Worm (Caenorhabditis elegans): ENCODE results near the gene chil-15.

chil-15 gene

DNA sequence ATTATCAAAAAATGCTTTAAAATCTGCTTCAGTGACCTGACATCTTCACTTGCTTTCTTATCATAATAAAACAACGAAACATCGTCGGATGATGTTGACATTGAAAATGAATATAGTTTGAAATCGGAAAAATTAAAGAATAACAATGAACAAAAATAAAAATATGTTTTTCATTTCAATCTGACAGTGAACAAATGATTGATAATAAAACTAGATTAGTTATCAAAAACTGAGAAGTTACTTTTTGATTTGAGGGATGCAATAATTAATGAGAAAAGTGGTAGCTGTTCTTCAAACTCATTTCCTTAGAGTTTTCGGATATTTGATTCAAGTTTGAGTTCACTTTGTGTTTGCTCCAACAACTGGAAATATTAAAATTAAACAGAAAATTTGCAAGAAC is at the start of gene chil-15:
Gene chil-15 (minus strand): TSS at position 101 of the 400 bp plus-strand sequence.
- no peak for TF ChIP-seq T22C8.4 (GFP tag; IDR thresholded peaks at IDR 0.05)
- TF ChIP-seq cog-1 (tag; optimal IDR thresholded peaks at IDR 0.05), result no peak

DNA sequence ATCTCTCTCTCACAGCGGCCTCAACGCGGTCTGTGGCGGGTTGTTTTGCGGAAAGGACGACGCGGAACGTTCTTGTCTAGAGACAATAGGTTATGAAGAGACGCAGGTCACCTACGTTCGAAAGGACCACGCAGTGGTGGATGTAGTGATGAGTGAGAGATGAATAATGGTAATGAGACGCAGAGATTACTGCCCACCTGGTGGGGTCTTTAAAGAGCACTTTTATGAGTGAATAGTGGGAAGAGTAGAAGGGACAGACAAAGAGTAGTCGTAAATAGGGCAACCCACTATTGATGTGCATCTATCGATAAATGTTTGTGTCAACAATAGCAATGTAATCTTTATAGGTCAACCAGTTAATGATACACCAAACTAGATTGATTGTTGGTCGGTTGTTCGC is 47.6 kb upstream of the chil-15 start:
- TF ChIP-seq cog-1 (tag; optimal IDR thresholded peaks at IDR 0.05) (peak; percentile 67), ztf-29 (GFP tag; IDR thresholded peaks at IDR 0.05) (no peak), T22C8.4 (GFP tag; IDR thresholded peaks at IDR 0.05) (no peak), ref-1 (GFP tag; conservative IDR thresholded peaks at IDR 0.05) (no peak), med-1 (GFP tag; optimal IDR thresholded peaks at IDR 0.05; ENCODE audit: insufficient read depth) (no peak), ztf-23 (GFP tag; IDR thresholded peaks at IDR 0.05) (no peak), flt-1 (GFP tag; IDR thresholded peaks at IDR 0.05) (peak; percentile 42; the same call in 1 of the 2 replicates), klf-2 (GFP tag; conservative IDR thresholded peaks at IDR 0.05) (no peak), tab-1 (GFP tag; IDR thresholded peaks at IDR 0.05) (0 out of 2 replicates have a peak, but pooled peaks have one; percentile 34)

DNA sequence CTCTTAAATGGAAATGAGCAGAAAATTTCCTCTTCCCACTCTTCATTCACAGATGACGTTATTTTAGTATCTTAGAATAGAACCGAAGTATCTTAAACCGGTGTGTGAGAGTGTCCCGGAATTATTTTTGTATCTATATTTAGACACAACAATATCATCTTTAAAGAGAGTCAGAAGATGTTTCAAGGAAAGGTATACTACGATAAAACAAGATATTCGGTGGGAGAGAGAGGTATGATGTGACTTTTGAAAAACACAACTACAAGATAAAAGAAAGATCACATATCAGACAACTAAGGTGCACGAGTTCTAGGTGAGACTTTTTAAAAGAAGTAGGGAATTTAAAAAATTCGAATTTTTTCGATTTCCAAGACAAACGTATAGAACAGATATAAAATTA is 47.2 kb upstream of the chil-15 start:
- TF ChIP-seq flt-1 (GFP tag; IDR thresholded peaks at IDR 0.05), result no peak
- no peak for TF ChIP-seq T22C8.4 (GFP tag; IDR thresholded peaks at IDR 0.05)
- no peak for TF ChIP-seq ztf-29 (GFP tag; IDR thresholded peaks at IDR 0.05)
- no peak for TF ChIP-seq klf-2 (GFP tag; conservative IDR thresholded peaks at IDR 0.05)

DNA sequence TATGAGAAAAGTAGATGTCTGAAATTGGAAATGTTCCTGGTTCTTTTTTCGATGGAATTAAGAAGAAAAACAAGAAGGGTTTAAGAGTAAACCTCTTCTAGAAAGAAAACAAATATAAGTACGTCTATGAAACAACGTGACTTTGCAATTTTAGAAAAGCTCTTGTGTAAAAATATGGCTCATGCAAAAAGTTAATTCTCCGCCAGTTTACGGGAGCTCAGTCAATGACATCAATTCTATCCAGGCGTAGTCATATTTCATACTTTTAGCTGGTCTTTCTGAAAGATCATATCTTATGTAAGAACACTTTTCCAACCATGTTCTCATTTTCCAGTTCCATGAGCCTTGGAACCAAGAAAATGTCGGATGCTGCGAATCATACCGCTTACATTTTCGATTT is 46.5 kb upstream of the chil-15 start:
- TF ChIP-seq cog-1 (tag; optimal IDR thresholded peaks at IDR 0.05), result no peak
- TF ChIP-seq T22C8.4 (GFP tag; IDR thresholded peaks at IDR 0.05), result no peak
- TF ChIP-seq flt-1 (GFP tag; IDR thresholded peaks at IDR 0.05), result no peak
- no peak for TF ChIP-seq klf-2 (GFP tag; conservative IDR thresholded peaks at IDR 0.05)
- TF ChIP-seq ztf-29 (GFP tag; IDR thresholded peaks at IDR 0.05), result no peak
- TF ChIP-seq tab-1 (GFP tag; IDR thresholded peaks at IDR 0.05), result no peak
- TF ChIP-seq ref-1 (GFP tag; conservative IDR thresholded peaks at IDR 0.05), result no peak
- no peak for TF ChIP-seq ztf-23 (GFP tag; IDR thresholded peaks at IDR 0.05)
- no peak for TF ChIP-seq med-1 (GFP tag; optimal IDR thresholded peaks at IDR 0.05; ENCODE audit: insufficient read depth)

DNA sequence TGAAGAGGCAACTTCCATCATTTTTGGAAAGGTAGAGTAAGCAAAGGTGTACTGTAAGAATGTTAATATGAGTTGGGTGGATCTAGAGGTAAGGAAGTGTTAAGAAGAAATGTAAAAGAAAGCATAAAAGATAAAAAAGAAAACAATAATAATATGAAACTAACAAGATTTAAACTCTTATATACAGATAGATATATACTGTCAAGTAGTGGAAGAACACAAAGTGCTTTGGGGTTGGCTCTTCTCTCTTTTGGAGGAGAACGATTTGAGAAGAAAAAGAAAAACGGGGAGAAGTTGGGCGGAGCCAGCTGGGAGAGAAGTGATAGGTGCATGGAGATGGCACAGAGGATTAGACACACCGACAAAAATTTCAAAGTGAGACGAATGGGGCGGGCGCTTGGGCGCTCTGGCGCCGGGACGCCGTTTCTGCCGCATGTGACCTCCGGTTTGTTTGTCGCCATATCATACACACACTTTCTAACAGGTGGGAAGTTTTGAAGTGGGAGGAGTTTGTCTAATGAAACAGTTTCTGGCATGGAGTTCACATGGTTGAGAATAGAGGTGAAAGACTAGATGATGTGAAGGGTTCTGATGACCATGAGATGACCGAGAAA is 44.0 kb upstream of the chil-15 start, which contains the start of gene T19H5.4:
Gene T19H5.4 (minus strand): TSS at position 51 of the 614 bp plus-strand sequence.
- TF ChIP-seq ref-1 (GFP tag; conservative IDR thresholded peaks at IDR 0.05), result no peak; the same call in 1 of the 2 replicates
- TF ChIP-seq med-1 (GFP tag; optimal IDR thresholded peaks at IDR 0.05; ENCODE audit: insufficient read depth), result no peak
- no peak for TF ChIP-seq tab-1 (GFP tag; IDR thresholded peaks at IDR 0.05)
- no peak for TF ChIP-seq cog-1 (tag; optimal IDR thresholded peaks at IDR 0.05)
- no peak for TF ChIP-seq klf-2 (GFP tag; conservative IDR thresholded peaks at IDR 0.05)
- no peak for TF ChIP-seq flt-1 (GFP tag; IDR thresholded peaks at IDR 0.05)
- TF ChIP-seq ztf-29 (GFP tag; IDR thresholded peaks at IDR 0.05), result no peak
- no peak for TF ChIP-seq T22C8.4 (GFP tag; IDR thresholded peaks at IDR 0.05)
- no peak for TF ChIP-seq ztf-23 (GFP tag; IDR thresholded peaks at IDR 0.05)

ce11 chrII:9485081-9485730 is 41.8 kb upstream of the chil-15 start:
- TF ChIP-seq ztf-23 (GFP tag; IDR thresholded peaks at IDR 0.05) (no peak), ztf-29 (GFP tag; IDR thresholded peaks at IDR 0.05) (no peak), flt-1 (GFP tag; IDR thresholded peaks at IDR 0.05) (no peak), cog-1 (tag; optimal IDR thresholded peaks at IDR 0.05) (no peak), ref-1 (GFP tag; conservative IDR thresholded peaks at IDR 0.05) (no peak), med-1 (GFP tag; optimal IDR thresholded peaks at IDR 0.05; ENCODE audit: insufficient read depth) (no peak), tab-1 (GFP tag; IDR thresholded peaks at IDR 0.05) (no peak), T22C8.4 (GFP tag; IDR thresholded peaks at IDR 0.05) (no peak), klf-2 (GFP tag; conservative IDR thresholded peaks at IDR 0.05) (no peak)

DNA sequence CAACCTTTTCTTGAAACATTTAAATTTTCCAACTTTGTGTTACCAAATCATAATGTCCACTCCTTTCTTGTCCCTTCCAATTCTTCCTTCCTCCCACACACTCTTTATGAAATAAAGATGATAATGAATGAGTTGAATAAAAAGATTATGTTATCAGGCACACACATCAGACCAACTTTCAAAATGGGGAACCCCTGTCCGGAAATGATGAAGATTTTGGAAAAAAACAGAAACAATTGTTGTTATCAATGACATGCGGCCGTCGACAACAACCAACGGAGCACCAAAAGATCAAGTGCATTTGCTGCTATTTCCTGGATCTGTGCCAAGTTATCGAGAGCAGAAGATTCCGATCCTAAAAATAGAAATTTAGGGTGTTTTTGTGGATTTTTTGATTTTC is 39.9 kb upstream of the chil-15 start:
- TF ChIP-seq med-1 (GFP tag; optimal IDR thresholded peaks at IDR 0.05; ENCODE audit: insufficient read depth) (no peak), tab-1 (GFP tag; IDR thresholded peaks at IDR 0.05) (no peak), ztf-29 (GFP tag; IDR thresholded peaks at IDR 0.05) (no peak), flt-1 (GFP tag; IDR thresholded peaks at IDR 0.05) (no peak), cog-1 (tag; optimal IDR thresholded peaks at IDR 0.05) (no peak), T22C8.4 (GFP tag; IDR thresholded peaks at IDR 0.05) (no peak), ztf-23 (GFP tag; IDR thresholded peaks at IDR 0.05) (no peak), klf-2 (GFP tag; conservative IDR thresholded peaks at IDR 0.05) (no peak), ref-1 (GFP tag; conservative IDR thresholded peaks at IDR 0.05) (no peak)

- TF ChIP-seq cog-1 (tag; optimal IDR thresholded peaks at IDR 0.05), result no peak
- no peak for TF ChIP-seq ref-1 (GFP tag; conservative IDR thresholded peaks at IDR 0.05)
- TF ChIP-seq ztf-29 (GFP tag; IDR thresholded peaks at IDR 0.05), result no peak
- TF ChIP-seq ztf-23 (GFP tag; IDR thresholded peaks at IDR 0.05), result no peak
- no peak for TF ChIP-seq klf-2 (GFP tag; conservative IDR thresholded peaks at IDR 0.05)
- TF ChIP-seq med-1 (GFP tag; optimal IDR thresholded peaks at IDR 0.05; ENCODE audit: insufficient read depth), result no peak
- no peak for TF ChIP-seq tab-1 (GFP tag; IDR thresholded peaks at IDR 0.05)
- no peak for TF ChIP-seq flt-1 (GFP tag; IDR thresholded peaks at IDR 0.05)
- TF ChIP-seq T22C8.4 (GFP tag; IDR thresholded peaks at IDR 0.05), result no peak
These were observed 39.1 kb upstream of the chil-15 start for ce11 chrII:9482529-9482928.

DNA sequence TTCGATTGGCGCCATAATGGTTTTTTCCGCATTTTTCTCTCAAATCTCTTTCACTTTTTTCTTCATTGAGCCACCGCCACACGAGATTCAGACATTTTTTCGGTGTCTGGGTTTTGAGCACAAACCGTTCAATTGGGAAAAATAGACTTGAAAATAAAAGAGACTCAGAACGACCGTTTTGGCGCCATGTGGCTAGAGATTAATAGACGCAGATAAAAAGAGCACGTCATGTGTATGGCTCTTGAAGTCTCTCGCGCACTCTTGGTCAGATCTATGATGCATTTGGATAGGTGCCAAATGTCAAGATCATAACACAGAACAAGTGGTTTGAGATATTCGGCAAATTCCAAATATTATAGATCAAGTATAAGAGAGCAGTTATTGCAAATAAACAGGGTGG is 38.0 kb upstream of the chil-15 start:
- TF ChIP-seq tab-1 (GFP tag; IDR thresholded peaks at IDR 0.05) (no peak), ztf-29 (GFP tag; IDR thresholded peaks at IDR 0.05) (no peak), ztf-23 (GFP tag; IDR thresholded peaks at IDR 0.05) (no peak), ref-1 (GFP tag; conservative IDR thresholded peaks at IDR 0.05) (no peak)

ce11 chrII:9480006-9480405 is 36.6 kb upstream of the chil-15 start, which contains the start of gene T19H5.7:
Gene T19H5.7 (minus strand): TSS chrII:9480106.
- no peak for TF ChIP-seq flt-1 (GFP tag; IDR thresholded peaks at IDR 0.05)
- TF ChIP-seq med-1 (GFP tag; optimal IDR thresholded peaks at IDR 0.05; ENCODE audit: insufficient read depth), result no peak
- TF ChIP-seq ztf-23 (GFP tag; IDR thresholded peaks at IDR 0.05), result no peak
- TF ChIP-seq cog-1 (tag; optimal IDR thresholded peaks at IDR 0.05), result no peak
- TF ChIP-seq ref-1 (GFP tag; conservative IDR thresholded peaks at IDR 0.05), result no peak
- TF ChIP-seq tab-1 (GFP tag; IDR thresholded peaks at IDR 0.05), result no peak
- no peak for TF ChIP-seq klf-2 (GFP tag; conservative IDR thresholded peaks at IDR 0.05)
- TF ChIP-seq ztf-29 (GFP tag; IDR thresholded peaks at IDR 0.05), result no peak
- no peak for TF ChIP-seq T22C8.4 (GFP tag; IDR thresholded peaks at IDR 0.05)

Data from whole organism, midembryonic.